Worm (Caenorhabditis elegans): Measurements from ENCODE around the gene F11C1.4.

Gene F11C1.4

DNA sequence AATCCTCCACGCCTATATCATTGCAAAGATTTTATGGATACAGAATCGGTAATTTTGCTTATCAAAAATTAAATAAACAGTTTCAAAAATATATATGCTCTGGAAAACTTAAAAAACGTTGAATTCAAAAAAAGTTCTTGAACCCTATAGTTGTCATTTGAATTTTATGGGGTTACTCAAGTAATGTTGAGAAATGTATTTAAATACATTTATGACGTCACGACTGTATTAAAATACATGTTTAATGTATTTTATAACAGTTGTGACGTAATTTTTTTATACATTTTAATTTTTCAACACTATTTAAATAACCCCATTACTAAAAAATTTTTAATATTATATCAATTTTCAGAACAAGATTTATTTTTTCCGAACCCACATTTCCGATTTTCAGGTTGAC is 19.3 kb downstream of the F11C1.4 start:
- TF ChIP-seq ceh-58 (GFP tag; IDR thresholded peaks at IDR 0.05) (no peak), nfyb-1 (GFP tag; IDR thresholded peaks at IDR 0.05) (no peak), ccch-3 (GFP tag; optimal IDR thresholded peaks at IDR 0.05) (no peak), let-607 (tag; optimal IDR thresholded peaks at IDR 0.05) (no peak), pha-4 (tag; optimal IDR thresholded peaks at IDR 0.05) (no peak), F55B11.4 (tag; optimal IDR thresholded peaks at IDR 0.05; ENCODE audit: borderline replicate concordance, insufficient read depth) (no peak), lir-1 (GFP tag; conservative IDR thresholded peaks at IDR 0.05) (no peak), lsy-27 (tag; optimal IDR thresholded peaks at IDR 0.05; ENCODE audit: borderline replicate concordance, insufficient read depth) (no peak), zfh-2 (GFP tag; conservative IDR thresholded peaks at IDR 0.05) (no peak), madf-8 (GFP tag; conservative IDR thresholded peaks at IDR 0.05) (no peak), ceh-91 (GFP tag; IDR thresholded peaks at IDR 0.05) (no peak), ceh-79 (tag; optimal IDR thresholded peaks at IDR 0.05) (no peak), cebp-1 (GFP tag; IDR thresholded peaks at IDR 0.05) (no peak), cebp-1 (tag; optimal IDR thresholded peaks at IDR 0.05) (no peak), ZK185.1 (tag; optimal IDR thresholded peaks at IDR 0.05; ENCODE audit: poor library complexity, severe bottlenecking) (no peak), dox-1 (GFP tag; IDR thresholded peaks at IDR 0.05) (no peak)

ce11 chrX:12999567-12999966 is 22.7 kb downstream of the F11C1.4 start:
- no peak for TF ChIP-seq C17E4.6 (GFP tag; IDR thresholded peaks at IDR 0.05)
- TF ChIP-seq ceh-79 (tag; optimal IDR thresholded peaks at IDR 0.05) = no peak
- no peak for TF ChIP-seq attf-3 (GFP tag; conservative IDR thresholded peaks at IDR 0.05)
- no peak for TF ChIP-seq B0019.2 (GFP tag; conservative IDR thresholded peaks at IDR 0.05)
- no peak for TF ChIP-seq rpc-1 (optimal IDR thresholded peaks at IDR 0.05)
- no peak for TF ChIP-seq rpc-1 (tag; optimal IDR thresholded peaks at IDR 0.05)
- no peak for TF ChIP-seq madf-6 (GFP tag; IDR thresholded peaks at IDR 0.05)
- TF ChIP-seq ZK185.1 (tag; optimal IDR thresholded peaks at IDR 0.05; ENCODE audit: poor library complexity, severe bottlenecking) = no peak
- TF ChIP-seq mes-4 (tag; optimal IDR thresholded peaks at IDR 0.05) = no peak
- TF ChIP-seq hlh-12 (tag; optimal IDR thresholded peaks at IDR 0.05) = no peak
- no peak for TF ChIP-seq F52B5.7 (tag; optimal IDR thresholded peaks at IDR 0.05)

DNA sequence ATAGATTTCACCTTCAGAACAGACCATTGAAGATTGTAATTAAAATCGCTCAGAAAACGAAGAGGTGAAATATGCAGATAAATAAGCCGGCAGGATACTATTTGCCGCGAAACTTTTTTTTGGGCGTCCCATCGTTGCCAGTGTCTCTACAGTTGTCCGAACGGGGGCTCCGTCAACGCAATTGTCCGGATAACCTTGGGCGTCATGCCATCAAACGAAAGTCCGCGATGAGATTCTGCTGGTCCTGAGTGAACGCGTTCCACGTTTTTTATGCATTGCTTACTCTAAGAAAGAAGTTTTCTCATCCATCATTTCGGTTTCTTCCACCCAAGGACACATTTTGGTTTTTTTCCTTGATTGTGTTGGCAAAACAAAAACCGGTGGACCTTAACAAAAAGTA is 24.0 kb downstream of the F11C1.4 start:
- TF ChIP-seq nhr-90 (tag; optimal IDR thresholded peaks at IDR 0.05) (no peak), let-526 (GFP tag; IDR thresholded peaks at IDR 0.05) (no peak), mcd-1 (GFP tag; IDR thresholded peaks at IDR 0.05) (no peak), Y79H2A.3 (GFP tag; conservative IDR thresholded peaks at IDR 0.05) (no peak), F22D6.2 (tag; optimal IDR thresholded peaks at IDR 0.05) (no peak), Y56A3A.18 (GFP tag; IDR thresholded peaks at IDR 0.05) (no peak), nfyb-1 (GFP tag; IDR thresholded peaks at IDR 0.05) (no peak), unc-130 (GFP tag; optimal IDR thresholded peaks at IDR 0.05) (no peak), ztf-25 (GFP tag; IDR thresholded peaks at IDR 0.05) (no peak), egl-44 (GFP tag; IDR thresholded peaks at IDR 0.05) (no peak), madf-10 (tag; optimal IDR thresholded peaks at IDR 0.05) (no peak), B0261.1 (tag; optimal IDR thresholded peaks at IDR 0.05) (no peak), akir-1 (GFP tag; optimal IDR thresholded peaks at IDR 0.05) (no peak)
